Worm (Caenorhabditis elegans) whole organism, L2 larva: ENCODE results near the gene lon-3.
A peak's percentile ranks its signal among the peaks of the same experiment; 100 is the strongest.

Experiments
- F13H6.1 ChIP-seq: sonication (generic microtip); optimal IDR thresholded peaks from 2 replicates; lab custom pipeline; 2016; ENCODE audit warnings: missing genetic modification characterization, missing compliant biosample characterization
- R02D3.7 ChIP-seq: fragments of 150-350 bp; optimal IDR thresholded peaks from 2 replicates; lab custom pipeline; 2014; ENCODE audit warnings: missing biosample characterization, missing genetic modification characterization
- Y55F3AM.14 ChIP-seq: fragments of 200-800 bp; sonication (Bioruptor generic); optimal IDR thresholded peaks from 2 replicates; lab custom pipeline; 2018; ENCODE audit warnings: mild to moderate bottlenecking, missing genetic modification characterization, missing compliant biosample characterization
- ZK546.5 ChIP-seq: sonication (generic microtip); optimal IDR thresholded peaks from 2 replicates; lab custom pipeline; 2017; ENCODE audit warnings: missing biosample characterization, missing genetic modification characterization
- aly-2 ChIP-seq: fragments of 150-350 bp; optimal IDR thresholded peaks from 2 replicates; lab custom pipeline; 2014; ENCODE audit warnings: missing biosample characterization, missing genetic modification characterization
- ceh-16 ChIP-seq: fragments of 150-350 bp; optimal IDR thresholded peaks from 2 replicates; lab custom pipeline; 2014; ENCODE audit warnings: missing biosample characterization, missing genetic modification characterization
- ceh-82 ChIP-seq: fragments of 150-350 bp; optimal IDR thresholded peaks from 2 replicates; lab custom pipeline; 2014; ENCODE audit warnings: missing biosample characterization, missing genetic modification characterization
- dmd-4 ChIP-seq: sonication (generic microtip); optimal IDR thresholded peaks from 2 replicates; lab custom pipeline; 2017; ENCODE audit warnings: missing biosample characterization, missing genetic modification characterization
- fos-1 ChIP-seq: fragments of 150-350 bp; optimal IDR thresholded peaks from 2 replicates; lab custom pipeline; 2014; ENCODE audit warnings: missing biosample characterization, missing genetic modification characterization
- lin-13 ChIP-seq: fragments of 150-350 bp; optimal IDR thresholded peaks from 2 replicates; lab custom pipeline; 2014; ENCODE audit warnings: missing biosample characterization, missing genetic modification reagents, missing genetic modification characterization
- lsy-2 ChIP-seq, 2 experiments: fragments of 150-350 bp in 1 of 2; sonication (generic microtip) in 1 of 2; optimal IDR thresholded peaks; 2 replicates each; lab custom pipeline; 2014 to 2017; ENCODE audit warnings: missing biosample characterization in 2 of 2, missing genetic modification characterization in 2 of 2
- mbf-1 ChIP-seq: sonication (generic microtip); optimal IDR thresholded peaks from 2 replicates; lab custom pipeline; 2017; ENCODE audit warnings: missing biosample characterization, missing genetic modification characterization
- mdl-1 ChIP-seq, 2 experiments: fragments of 150-350 bp in 1 of 2; sonication (generic microtip) in 1 of 2; optimal IDR thresholded peaks; 2 replicates each; lab custom pipeline; 2017; ENCODE audit warnings: missing biosample characterization in 2 of 2, missing genetic modification characterization in 2 of 2
- nhr-10 ChIP-seq: sonication (generic microtip); optimal IDR thresholded peaks from 2 replicates; lab custom pipeline; 2017; ENCODE audit warnings: missing biosample characterization, missing genetic modification characterization
- nhr-12 ChIP-seq: fragments of 150-350 bp; optimal IDR thresholded peaks from 2 replicates; lab custom pipeline; 2014; ENCODE audit warnings: missing biosample characterization, missing genetic modification characterization
- nhr-129 ChIP-seq: fragments of 150-350 bp; optimal IDR thresholded peaks from 2 replicates; lab custom pipeline; 2014; ENCODE audit warnings: missing biosample characterization, missing genetic modification characterization
- nhr-21 ChIP-seq: fragments of 150-350 bp; optimal IDR thresholded peaks from 2 replicates; lab custom pipeline; 2014; ENCODE audit warnings: missing biosample characterization, missing genetic modification characterization
- nhr-23 ChIP-seq: fragments of 150-350 bp; optimal IDR thresholded peaks from 2 replicates; lab custom pipeline; 2014; ENCODE audit warnings: missing biosample characterization, missing genetic modification reagents, missing genetic modification characterization
- nhr-237 ChIP-seq: fragments of 150-350 bp; optimal IDR thresholded peaks from 2 replicates; lab custom pipeline; 2014; ENCODE audit warnings: missing biosample characterization, missing genetic modification characterization
- nhr-6 ChIP-seq: fragments of 150-350 bp; optimal IDR thresholded peaks from 2 replicates; lab custom pipeline; 2014; ENCODE audit warnings: missing biosample characterization, missing genetic modification characterization
- peb-1 ChIP-seq: fragments of 150-350 bp; optimal IDR thresholded peaks from 2 replicates; lab custom pipeline; 2014; ENCODE audit warnings: missing biosample characterization, missing genetic modification characterization
- sem-4 ChIP-seq: fragments of 150-350 bp; optimal IDR thresholded peaks from 2 replicates; lab custom pipeline; 2014; ENCODE audit warnings: missing biosample characterization, missing genetic modification reagents, missing genetic modification characterization
- sma-9 ChIP-seq, 2 experiments: fragments of 150-350 bp in 1 of 2; sonication (generic microtip) in 1 of 2; optimal IDR thresholded peaks; 2 replicates each; lab custom pipeline; 2014 to 2016; ENCODE audit warnings: missing genetic modification characterization in 2 of 2, mild to moderate bottlenecking in 1 of 2, missing biosample characterization in 1 of 2, missing compliant biosample characterization in 1 of 2, missing genetic modification reagents in 1 of 2, moderate library complexity in 1 of 2
- snpc-4 ChIP-seq: fragments of 150-350 bp; optimal IDR thresholded peaks from 2 replicates; lab custom pipeline; 2014; ENCODE audit warnings: missing biosample characterization, missing genetic modification characterization
- unc-39 ChIP-seq: fragments of 150-350 bp; optimal IDR thresholded peaks from 2 replicates; lab custom pipeline; 2014; ENCODE audit warnings: missing biosample characterization, missing genetic modification characterization
- unc-55 ChIP-seq: fragments of 150-350 bp; sonication (generic microtip); optimal IDR thresholded peaks from 3 replicates; lab custom pipeline; 2014; ENCODE audit warnings: missing biosample characterization, missing genetic modification reagents, missing genetic modification characterization
- unc-62 ChIP-seq: fragments of 150-350 bp; optimal IDR thresholded peaks from 2 replicates; lab custom pipeline; 2014; ENCODE audit warnings: missing biosample characterization, missing genetic modification reagents, missing genetic modification characterization
- zag-1 ChIP-seq: fragments of 150-350 bp; optimal IDR thresholded peaks from 2 replicates; lab custom pipeline; 2014; ENCODE audit warnings: missing biosample characterization, missing genetic modification characterization
- ztf-4 ChIP-seq: fragments of 150-350 bp; optimal IDR thresholded peaks from 2 replicates; lab custom pipeline; 2014; ENCODE audit warnings: missing biosample characterization, missing genetic modification characterization

Gene lon-3

ce11 chrV:12234293-12235004 is 36.0 kb upstream of the lon-3 start, which contains the start of gene myo-3:
TSS of gene myo-3 (minus strand) at chrV:12234343.
- TF ChIP-seq nhr-237 (tag; lab: Kevin White, UChicago) (no peak), sma-9 (GFP tag; optimal IDR thresholded peaks at IDR 0.05; lab: Kevin White, UChicago) (peak; percentile 1), sma-9 (tag; optimal IDR thresholded peaks at IDR 0.05; lab: Kevin White, UChicago) (no peak), fos-1 (tag; lab: Kevin White, UChicago) (no peak), F13H6.1 (tag; lab: Kevin White, UChicago) (peak; percentile 73), nhr-129 (tag; lab: Kevin White, UChicago) (peak; percentile 28)
- TF ChIP-seq, all 48 proteins: peak for 3

- TF ChIP-seq sma-9 (GFP tag; optimal IDR thresholded peaks at IDR 0.05; lab: Kevin White, UChicago): peak; percentile 39
- no peak for TF ChIP-seq sma-9 (tag; optimal IDR thresholded peaks at IDR 0.05; lab: Kevin White, UChicago)
- TF ChIP-seq ceh-16 (tag; lab: Kevin White, UChicago): no peak
- no peak for TF ChIP-seq mdl-1 (tag; optimal IDR thresholded peaks at IDR 0.05; lab: Kevin White, UChicago)
- TF ChIP-seq F13H6.1 (tag; lab: Kevin White, UChicago): peak; percentile 76
- no peak for TF ChIP-seq sem-4 (tag; lab: Kevin White, UChicago)
- TF ChIP-seq nhr-129 (tag; lab: Kevin White, UChicago): peak; percentile 54
Measured at ce11 chrV:12233425-12233824, 35.0 kb upstream of the lon-3 start.

- TF ChIP-seq aly-2 (tag; lab: Kevin White, UChicago) (no peak), nhr-12 (tag; lab: Kevin White, UChicago) (no peak), fos-1 (tag; lab: Kevin White, UChicago) (peak; percentile 47)
- TF ChIP-seq, all 48 proteins: peak for 1
Measured at ce11 chrV:12213027-12213426, 14.6 kb upstream of the lon-3 start, which contains the start of gene vab-8. TSS of gene vab-8 (plus strand) at chrV:12213327.

- TF ChIP-seq R02D3.7 (tag; lab: Kevin White, UChicago) (no peak), lin-13 (no peak), F13H6.1 (tag; lab: Kevin White, UChicago) (peak; percentile 30), unc-62 (GFP tag; lab: Kevin White, UChicago) (no peak), snpc-4 (tag; lab: Kevin White, UChicago) (no peak), zag-1 (tag; lab: Kevin White, UChicago) (peak; percentile 32), nhr-21 (tag; lab: Kevin White, UChicago) (no peak), nhr-129 (tag; lab: Kevin White, UChicago) (peak; percentile 23), unc-55 (GFP tag; lab: Kevin White, UChicago) (peak; percentile 20), peb-1 (tag; lab: Kevin White, UChicago) (no peak)
Measured at ce11 chrV:12211090-12211489, 12.6 kb upstream of the lon-3 start.

DNA sequence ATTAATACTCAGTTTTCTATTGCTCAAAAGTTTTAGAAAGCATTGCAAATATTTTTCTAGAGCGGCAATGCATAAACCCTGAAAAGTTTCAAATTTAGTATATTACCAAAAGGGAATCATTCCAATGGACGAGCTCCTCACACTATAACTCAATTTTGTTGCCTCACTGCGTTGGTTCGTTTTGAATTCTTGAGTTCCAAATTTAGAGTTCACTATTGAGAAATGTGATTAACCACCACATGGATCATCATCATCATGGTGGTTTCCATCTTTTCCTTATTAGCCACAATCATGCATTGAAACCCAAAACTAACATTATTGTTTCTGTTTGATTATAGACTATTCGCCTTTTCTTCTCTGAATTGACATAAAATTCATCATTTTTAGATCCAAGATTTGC is 11.5 kb upstream of the lon-3 start:
- TF ChIP-seq unc-62 (GFP tag; lab: Kevin White, UChicago) (no peak), R02D3.7 (tag; lab: Kevin White, UChicago) (no peak), lsy-2 (tag; optimal IDR thresholded peaks at IDR 0.05; lab: Kevin White, UChicago) (no peak), nhr-21 (tag; lab: Kevin White, UChicago) (no peak), nhr-23 (no peak), sma-9 (GFP tag; optimal IDR thresholded peaks at IDR 0.05; lab: Kevin White, UChicago) (no peak), sma-9 (tag; optimal IDR thresholded peaks at IDR 0.05; lab: Kevin White, UChicago) (no peak), nhr-10 (tag; lab: Kevin White, UChicago) (no peak), unc-39 (tag; lab: Kevin White, UChicago) (no peak), snpc-4 (tag; lab: Kevin White, UChicago) (no peak), Y55F3AM.14 (GFP tag; lab: Kevin White, UChicago) (no peak), ZK546.5 (tag; lab: Kevin White, UChicago) (no peak), ztf-4 (tag; lab: Kevin White, UChicago) (no peak), sem-4 (tag; lab: Kevin White, UChicago) (no peak), F13H6.1 (tag; lab: Kevin White, UChicago) (no peak), ceh-16 (tag; lab: Kevin White, UChicago) (no peak), dmd-4 (tag; lab: Kevin White, UChicago) (no peak)

DNA sequence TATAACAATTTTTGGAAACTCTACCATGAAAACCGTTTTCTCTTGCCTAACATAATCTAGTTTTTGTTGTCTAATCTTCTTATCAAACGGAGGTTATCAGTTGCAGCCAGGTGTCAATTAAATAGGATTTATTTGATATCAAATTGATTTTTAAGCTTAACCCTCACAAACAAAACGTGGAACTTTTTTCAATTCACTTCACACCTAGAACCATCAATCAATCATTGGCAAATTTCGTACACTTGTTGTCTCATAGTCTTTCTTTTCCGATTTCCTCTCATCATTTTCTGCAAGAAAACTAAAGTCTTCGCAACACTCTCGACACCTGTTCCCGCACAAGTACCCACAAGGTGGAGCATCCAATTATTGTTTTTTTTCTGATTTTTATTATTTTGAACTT is 10.2 kb upstream of the lon-3 start:
- TF ChIP-seq Y55F3AM.14 (GFP tag; lab: Kevin White, UChicago) (no peak), zag-1 (tag; lab: Kevin White, UChicago) (no peak), ceh-82 (no peak), sma-9 (GFP tag; optimal IDR thresholded peaks at IDR 0.05; lab: Kevin White, UChicago) (peak; percentile 1), sma-9 (tag; optimal IDR thresholded peaks at IDR 0.05; lab: Kevin White, UChicago) (no peak), nhr-6 (tag; lab: Kevin White, UChicago) (no peak), mbf-1 (tag; lab: Kevin White, UChicago) (no peak), lin-13 (no peak)
